Fruit fly (Drosophila melanogaster) whole organism, embryonic: Measurements from ENCODE around the gene tral.

Source experiments
- Bdp1 ChIP-seq: fragments of 200-800 bp; sonication (Bioruptor generic); optimal IDR thresholded peaks from 3 replicates; lab custom pipeline; 2016; ENCODE audit warnings: missing biosample characterization, missing genetic modification characterization
- CG11093 ChIP-seq: fragments of 200-800 bp; sonication (Bioruptor generic); IDR thresholded peaks from 3 replicates; pipeline ENCODE4 v1.3.6; 2022; ENCODE audit warnings: missing biosample characterization, missing genetic modification characterization
- CG12769 ChIP-seq: fragments of 200-800 bp; sonication (Bioruptor generic); optimal IDR thresholded peaks from 2 replicates; lab custom pipeline; 2019; ENCODE audit warnings: missing biosample characterization, mild to moderate bottlenecking, missing genetic modification characterization, moderate library complexity
- CG13287 ChIP-seq: fragments of 200-800 bp; sonication (Bioruptor generic); IDR thresholded peaks from 2 replicates; pipeline ENCODE4 v1.3.6; 2022; ENCODE audit warnings: missing biosample characterization, missing genetic modification characterization; ENCODE audit not compliant: partially characterized antibody
- CG13775 ChIP-seq: fragments of 200-800 bp; sonication (Bioruptor generic); optimal IDR thresholded peaks from 3 replicates; lab custom pipeline; 2017; ENCODE audit warnings: missing biosample characterization, mild to moderate bottlenecking, missing genetic modification characterization
- CG13894 ChIP-seq: fragments of 200-800 bp; sonication (Bioruptor generic); optimal IDR thresholded peaks from 3 replicates; lab custom pipeline; 2018; ENCODE audit warnings: missing biosample characterization, mild to moderate bottlenecking, missing genetic modification characterization, moderate library complexity
- CG17568 ChIP-seq: fragments of 200-800 bp; sonication (Bioruptor generic); optimal IDR thresholded peaks from 2 replicates; lab custom pipeline; 2018; ENCODE audit warnings: missing biosample characterization, mild to moderate bottlenecking, missing genetic modification characterization, moderate library complexity
- CG1832 ChIP-seq: fragments of 200-800 bp; sonication (Bioruptor generic); optimal IDR thresholded peaks from 2 replicates; lab custom pipeline; 2017; ENCODE audit warnings: missing biosample characterization, mild to moderate bottlenecking, missing genetic modification characterization, inconsistent platforms
- CG30403 ChIP-seq: fragments of 200-800 bp; sonication (Bioruptor generic); optimal IDR thresholded peaks from 3 replicates; lab custom pipeline; 2016; ENCODE audit warnings: missing biosample characterization, missing genetic modification characterization
- CG31224 ChIP-seq: fragments of 200-800 bp; sonication (Bioruptor generic); IDR thresholded peaks from 2 replicates; pipeline ENCODE4 v1.3.6; 2022; ENCODE audit warnings: missing biosample characterization, missing genetic modification characterization
- CG31388 ChIP-seq: fragments of 200-800 bp; sonication (Bioruptor generic); optimal IDR thresholded peaks from 2 replicates; lab custom pipeline; 2016; ENCODE audit warnings: missing biosample characterization, missing genetic modification characterization
- CG32772 ChIP-seq: fragments of 200-800 bp; sonication (Bioruptor generic); IDR thresholded peaks from 2 replicates; pipeline ENCODE4 v1.3.6; 2022; ENCODE audit warnings: missing biosample characterization, missing genetic modification characterization
- CG4282 ChIP-seq: fragments of 200-800 bp; sonication (Bioruptor generic); optimal IDR thresholded peaks from 2 replicates; lab custom pipeline; 2016; ENCODE audit warnings: missing biosample characterization, missing genetic modification characterization
- CG4424 ChIP-seq: fragments of 200-800 bp; sonication (Bioruptor generic); optimal IDR thresholded peaks from 3 replicates; lab custom pipeline; 2016; ENCODE audit warnings: missing biosample characterization, missing genetic modification characterization
- CG6654 ChIP-seq: fragments of 200-800 bp; sonication (Bioruptor generic); optimal IDR thresholded peaks from 2 replicates; lab custom pipeline; 2017; ENCODE audit warnings: missing biosample characterization, mild to moderate bottlenecking, missing genetic modification characterization
- CG6683 ChIP-seq: fragments of 200-800 bp; sonication (Bioruptor generic); optimal IDR thresholded peaks from 2 replicates; lab custom pipeline; 2017; ENCODE audit warnings: missing biosample characterization, mild to moderate bottlenecking, missing genetic modification characterization, missing genetic modification reagents
- CG6689 ChIP-seq: fragments of 200-800 bp; sonication (Bioruptor generic); IDR thresholded peaks from 2 replicates; pipeline ENCODE4 v1.3.6; 2022; ENCODE audit warnings: missing biosample characterization, missing genetic modification characterization
- CG8089 ChIP-seq: fragments of 200-800 bp; sonication (Bioruptor generic); optimal IDR thresholded peaks from 3 replicates; lab custom pipeline; 2016; ENCODE audit warnings: missing biosample characterization, missing genetic modification characterization
- CG8290 ChIP-seq, 3 experiments: fragments of 200-800 bp; sonication (Bioruptor generic); optimal IDR thresholded peaks; 2 replicates each; lab custom pipeline; 2016 to 2019; ENCODE audit warnings: missing biosample characterization in 3 of 3, missing genetic modification characterization in 3 of 3, mild to moderate bottlenecking in 2 of 3, moderate library complexity in 1 of 3
- CG9876 ChIP-seq: fragments of 200-800 bp; sonication (Bioruptor generic); optimal IDR thresholded peaks from 2 replicates; lab custom pipeline; 2016; ENCODE audit warnings: missing biosample characterization, missing genetic modification characterization
- Camta ChIP-seq: fragments of 200-800 bp; sonication (Bioruptor generic); optimal IDR thresholded peaks from 2 replicates; lab custom pipeline; 2016; ENCODE audit warnings: missing biosample characterization, missing genetic modification characterization
- Dref ChIP-seq: fragments of 200-800 bp; sonication (Bioruptor generic); IDR thresholded peaks from 2 replicates; pipeline ENCODE4 v1.3.6; 2022; ENCODE audit warnings: missing biosample characterization, missing genetic modification characterization
- Ets65A ChIP-seq: fragments of 200-800 bp; sonication (Bioruptor generic); peaks from one replicate; lab custom pipeline; 2016; ENCODE audit warnings: missing biosample characterization, missing genetic modification characterization
- Gug ChIP-seq: fragments of 200-800 bp; sonication (Bioruptor generic); IDR thresholded peaks from 4 replicates; pipeline ENCODE4 v1.3.6; 2022; ENCODE audit warnings: missing biosample characterization, missing genetic modification characterization
- MTF-1 ChIP-seq: fragments of 200-800 bp; sonication (Bioruptor generic); optimal IDR thresholded peaks from 2 replicates; lab custom pipeline; 2018; ENCODE audit warnings: missing biosample characterization, mild to moderate bottlenecking, missing genetic modification characterization, borderline replicate concordance
- Max ChIP-seq: fragments of 200-800 bp; sonication (Bioruptor generic); optimal IDR thresholded peaks from 2 replicates; lab custom pipeline; 2016; ENCODE audit warnings: missing biosample characterization, mild to moderate bottlenecking, missing genetic modification characterization
- Med ChIP-seq: fragments of 200-800 bp; sonication (Bioruptor generic); peaks from one replicate; lab custom pipeline; 2016; ENCODE audit warnings: missing biosample characterization, missing genetic modification characterization, mild to moderate bottlenecking, inconsistent platforms, moderate library complexity
- PHDP ChIP-seq: fragments of 200-800 bp; sonication (Bioruptor generic); optimal IDR thresholded peaks from 3 replicates; lab custom pipeline; 2018; ENCODE audit warnings: missing biosample characterization, mild to moderate bottlenecking, missing genetic modification characterization, moderate library complexity
- Poxn ChIP-seq: fragments of 200-800 bp; sonication (Bioruptor generic); IDR thresholded peaks from 2 replicates; pipeline ENCODE4 v1.3.6; 2022; ENCODE audit warnings: missing biosample characterization, missing genetic modification characterization
- Tbp ChIP-seq: fragments of >200 bp; optimal IDR thresholded peaks from 2 replicates; lab custom pipeline; 2018; ENCODE audit warnings: missing biosample characterization, missing genetic modification characterization
- bbx ChIP-seq: fragments of 200-800 bp; sonication (Bioruptor generic); IDR thresholded peaks from 2 replicates; pipeline ENCODE4 v1.3.6; 2022; ENCODE audit warnings: missing biosample characterization, missing genetic modification characterization; ENCODE audit not compliant: partially characterized antibody
- cg ChIP-seq: fragments of 200-800 bp; sonication (Bioruptor generic); optimal IDR thresholded peaks from 3 replicates; lab custom pipeline; 2019; ENCODE audit warnings: missing biosample characterization, mild to moderate bottlenecking, missing genetic modification characterization, moderate library complexity
- chinmo ChIP-seq: fragments of 200-800 bp; sonication (Bioruptor generic); IDR thresholded peaks from 4 replicates; pipeline ENCODE4 v1.3.6; 2022; ENCODE audit warnings: missing biosample characterization, missing genetic modification characterization; ENCODE audit not compliant: partially characterized antibody
- chm ChIP-seq: fragments of 200-800 bp; sonication (Bioruptor generic); IDR thresholded peaks from 2 replicates; pipeline ENCODE4 v1.3.6; 2022; ENCODE audit warnings: missing biosample characterization, missing genetic modification characterization
- crol ChIP-seq: fragments of 200-800 bp; sonication (Bioruptor generic); IDR thresholded peaks from 2 replicates; pipeline ENCODE4 v1.3.6; 2022; ENCODE audit warnings: missing biosample characterization, missing genetic modification characterization
- fd3F ChIP-seq: fragments of 200-800 bp; sonication (Bioruptor generic); optimal IDR thresholded peaks from 2 replicates; lab custom pipeline; 2018; ENCODE audit warnings: missing biosample characterization, mild to moderate bottlenecking, missing genetic modification characterization, moderate library complexity
- gcm2 ChIP-seq: fragments of 200-800 bp; sonication (Bioruptor generic); optimal IDR thresholded peaks from 2 replicates; lab custom pipeline; 2016; ENCODE audit warnings: missing biosample characterization, missing genetic modification characterization
- ind ChIP-seq: fragments of 200-800 bp; sonication (Bioruptor generic); optimal IDR thresholded peaks from 3 replicates; lab custom pipeline; 2016; ENCODE audit warnings: missing biosample characterization, missing genetic modification characterization
- luna ChIP-seq: fragments of 200-800 bp; sonication (Bioruptor generic); optimal IDR thresholded peaks from 2 replicates; lab custom pipeline; 2016; ENCODE audit warnings: missing biosample characterization, missing genetic modification characterization
- nmo ChIP-seq: fragments of 200-800 bp; sonication (Bioruptor generic); optimal IDR thresholded peaks from 2 replicates; lab custom pipeline; 2018; ENCODE audit warnings: missing biosample characterization, mild to moderate bottlenecking, missing genetic modification characterization, moderate library complexity
- p53 ChIP-seq: fragments of 200-800 bp; sonication (Bioruptor generic); optimal IDR thresholded peaks from 2 replicates; lab custom pipeline; 2016; ENCODE audit warnings: missing biosample characterization, missing genetic modification characterization
- prd ChIP-seq, 3 experiments: fragments of >200 bp in 2 of 3; fragments of 200-800 bp in 1 of 3; sonication (Bioruptor generic) in 1 of 3; optimal IDR thresholded peaks in 2 of 3; IDR thresholded peaks in 1 of 3; 2 replicates in 2 of 3; 3 replicates in 1 of 3; pipeline versions ENCODE4 v1.3.6 to Lab custom; 2017 to 2022; ENCODE audit warnings: missing biosample characterization in 1 of 3, missing genetic modification characterization in 1 of 3
- pros ChIP-seq: fragments of 200-800 bp; sonication (Bioruptor generic); optimal IDR thresholded peaks from 3 replicates; lab custom pipeline; 2019; ENCODE audit warnings: missing biosample characterization, mild to moderate bottlenecking, missing genetic modification characterization, moderate library complexity
- ranshi ChIP-seq: fragments of 200-800 bp; sonication (Bioruptor generic); IDR thresholded peaks from 2 replicates; pipeline ENCODE4 v1.3.6; 2022; ENCODE audit warnings: missing biosample characterization, missing genetic modification characterization
- scrt ChIP-seq: fragments of 200-800 bp; sonication (Bioruptor generic); optimal IDR thresholded peaks from 2 replicates; lab custom pipeline; 2018; ENCODE audit warnings: missing biosample characterization, mild to moderate bottlenecking, missing genetic modification characterization, moderate library complexity
- sens ChIP-seq: fragments of 200-800 bp; sonication (Bioruptor generic); peaks from one replicate; lab custom pipeline; 2016; ENCODE audit warnings: missing biosample characterization, missing genetic modification characterization
- sens-2 ChIP-seq: fragments of 200-800 bp; sonication (Bioruptor generic); IDR thresholded peaks from 2 replicates; pipeline ENCODE4 v1.3.6; 2022; ENCODE audit warnings: missing biosample characterization, missing genetic modification characterization
- slou ChIP-seq: fragments of 200-800 bp; sonication (Bioruptor generic); optimal IDR thresholded peaks from 3 replicates; lab custom pipeline; 2016; ENCODE audit warnings: missing biosample characterization, missing genetic modification characterization
- z ChIP-seq: fragments of 200-800 bp; sonication (Bioruptor generic); IDR thresholded peaks from 3 replicates; pipeline ENCODE4 v1.3.6; 2022; ENCODE audit warnings: missing biosample characterization, missing genetic modification characterization
- zen ChIP-seq: fragments of 200-800 bp; sonication (Bioruptor generic); optimal IDR thresholded peaks from 3 replicates; lab custom pipeline; 2018; ENCODE audit warnings: missing biosample characterization, mild to moderate bottlenecking, missing genetic modification characterization, moderate library complexity

Gene tral

dm6 chr3L:12468016-12468415, 46.8 kb upstream of the tral start, which contains the start of gene eyg (continued):
- TF ChIP-seq fd3F (no peak), CG1832 (GFP tag; lab: Kevin White, UChicago) (peak; percentile 99), zen (peak; percentile 36), CG13894 (tag; lab: Kevin White, UChicago) (no peak), CG4282 (GFP tag; lab: Kevin White, UChicago) (no peak), CG31224 (no peak), CG8089 (GFP tag; lab: Kevin White, UChicago) (peak; percentile 11), MTF-1 (no peak), gcm2 (GFP tag; lab: Kevin White, UChicago) (no peak), cg (GFP tag; lab: Kevin White, UChicago) (peak; percentile 86), CG6689 (GFP tag; lab: Robert Waterston, UW) (no peak), Poxn (GFP tag; lab: Robert Waterston, UW) (no peak), CG12769 (no peak), p53 (GFP tag; lab: Kevin White, UChicago) (peak; percentile 36), scrt (no peak), nmo (peak; percentile 50), CG6683 (GFP tag; lab: Kevin White, UChicago) (no peak), CG4424 (GFP tag; lab: Kevin White, UChicago) (no peak), sens-2 (GFP tag; lab: Robert Waterston, UW) (no peak), chm (0 out of 2 replicates have a peak, but pooled peaks have one; percentile 54), Bdp1 (GFP tag; lab: Kevin White, UChicago) (no peak), CG30403 (no peak), Gug (GFP tag; lab: Robert Waterston, UW) (no peak), Max (no peak), ranshi (peak; percentile 12; the same call in 1 of the 2 replicates)

- TF ChIP-seq PHDP (tag; lab: Kevin White, UChicago) (no peak), CG8290 (GFP tag; optimal IDR thresholded peaks at IDR 0.05; lab: Kevin White, UChicago) (no peak), CG8290 (tag; optimal IDR thresholded peaks at IDR 0.05; lab: Kevin White, UChicago) (no peak), CG13775 (no peak), Camta (GFP tag; lab: Kevin White, UChicago) (no peak), pros (GFP tag; lab: Kevin White, UChicago) (no peak), luna (GFP tag; lab: Kevin White, UChicago) (no peak), Poxn (GFP tag; lab: Robert Waterston, UW) (no peak), CG31388 (no peak), CG32772 (no peak), ind (GFP tag; lab: Kevin White, UChicago) (no peak), CG13287 (GFP tag; lab: Robert Waterston, UW) (no peak), CG9876 (GFP tag; lab: Kevin White, UChicago) (no peak), CG6654 (GFP tag; lab: Kevin White, UChicago) (no peak)
These were observed 45.2 kb upstream of the tral start, which contains the start of gene CG32102 for dm6 chr3L:12469684-12470083. Gene CG32102 (minus strand): TSS chr3L:12469784.

- no peak for TF ChIP-seq Tbp
- TF ChIP-seq CG1832 (GFP tag; lab: Kevin White, UChicago): peak; percentile 27
- TF ChIP-seq chinmo (GFP tag; lab: Robert Waterston, UW): no peak
- no peak for TF ChIP-seq CG11093 (GFP tag; lab: Robert Waterston, UW)
- no peak for TF ChIP-seq CG17568 (GFP tag; lab: Kevin White, UChicago)
- TF ChIP-seq slou (GFP tag; lab: Kevin White, UChicago): no peak
- TF ChIP-seq crol (GFP tag; lab: Robert Waterston, UW): no peak
- TF ChIP-seq Ets65A (GFP tag; lab: Kevin White, UChicago): peak; percentile 78
- 0 out of 2 replicates have a peak, but pooled peaks have one; percentile 7 for TF ChIP-seq Dref (GFP tag; lab: Robert Waterston, UW)
- peak; percentile 23; the same call in 1 of the 2 replicates for TF ChIP-seq bbx (GFP tag; lab: Robert Waterston, UW)
- TF ChIP-seq prd (optimal IDR thresholded peaks at IDR 0.05; lab: Kevin White, UChicago): no peak
- 0 out of 3 replicates have a peak, but pooled peaks have one; percentile 20 for TF ChIP-seq prd (GFP tag; IDR thresholded peaks at IDR 0.05; lab: Robert Waterston, UW)
- peak; percentile 33 for TF ChIP-seq sens (GFP tag; lab: Kevin White, UChicago)
- peak; percentile 59 for TF ChIP-seq Med
- 0 out of 3 replicates have a peak, but pooled peaks have one; percentile 60 for TF ChIP-seq z (GFP tag; lab: Robert Waterston, UW)
These were observed 44.4 kb upstream of the tral start for dm6 chr3L:12470509-12470908.
